Worm (Caenorhabditis elegans) whole organism, L2 larva: ENCODE data around the gene C34D10.5.

ENCODE experiments used
- F13H6.1 ChIP-seq: sonication (generic microtip); optimal IDR thresholded peaks from 2 replicates; lab custom pipeline; 2016; ENCODE audit warnings: missing genetic modification characterization, missing compliant biosample characterization
- R02D3.7 ChIP-seq: fragments of 150-350 bp; optimal IDR thresholded peaks from 2 replicates; lab custom pipeline; 2014; ENCODE audit warnings: missing biosample characterization, missing genetic modification characterization
- Y55F3AM.14 ChIP-seq: fragments of 200-800 bp; sonication (Bioruptor generic); optimal IDR thresholded peaks from 2 replicates; lab custom pipeline; 2018; ENCODE audit warnings: mild to moderate bottlenecking, missing genetic modification characterization, missing compliant biosample characterization
- ZK546.5 ChIP-seq: sonication (generic microtip); optimal IDR thresholded peaks from 2 replicates; lab custom pipeline; 2017; ENCODE audit warnings: missing biosample characterization, missing genetic modification characterization
- alr-1 ChIP-seq: fragments of 150-350 bp; optimal IDR thresholded peaks from 2 replicates; lab custom pipeline; 2014; ENCODE audit warnings: missing biosample characterization, missing genetic modification characterization
- aly-2 ChIP-seq: fragments of 150-350 bp; optimal IDR thresholded peaks from 2 replicates; lab custom pipeline; 2014; ENCODE audit warnings: missing biosample characterization, missing genetic modification characterization
- ama-1 ChIP-seq: fragments of 150-350 bp; optimal IDR thresholded peaks from 2 replicates; lab custom pipeline; 2018; ENCODE audit warnings: inconsistent platforms
- blmp-1 ChIP-seq: sonication (generic microtip); optimal IDR thresholded peaks from 2 replicates; lab custom pipeline; 2017; ENCODE audit warnings: missing genetic modification characterization, mild to moderate bottlenecking, missing compliant biosample characterization, antibody characterized with exemption, moderate library complexity; ENCODE audit not compliant: insufficient read depth
- ceh-16 ChIP-seq: fragments of 150-350 bp; optimal IDR thresholded peaks from 2 replicates; lab custom pipeline; 2014; ENCODE audit warnings: missing biosample characterization, missing genetic modification characterization
- dmd-4 ChIP-seq: sonication (generic microtip); optimal IDR thresholded peaks from 2 replicates; lab custom pipeline; 2017; ENCODE audit warnings: missing biosample characterization, missing genetic modification characterization
- egl-27 ChIP-seq: sonication (generic microtip); optimal IDR thresholded peaks from 3 replicates; lab custom pipeline; 2017; ENCODE audit warnings: missing biosample characterization, missing genetic modification reagents, missing genetic modification characterization
- elt-1 ChIP-seq: fragments of 150-350 bp; optimal IDR thresholded peaks from 2 replicates; lab custom pipeline; 2014; ENCODE audit warnings: missing biosample characterization, missing genetic modification characterization
- elt-3 ChIP-seq: sonication (generic microtip); optimal IDR thresholded peaks from 2 replicates; lab custom pipeline; 2017; ENCODE audit warnings: missing biosample characterization, missing genetic modification characterization
- fos-1 ChIP-seq: fragments of 150-350 bp; optimal IDR thresholded peaks from 2 replicates; lab custom pipeline; 2014; ENCODE audit warnings: missing biosample characterization, missing genetic modification characterization
- gmeb-1 ChIP-seq: fragments of 150-350 bp; optimal IDR thresholded peaks from 2 replicates; lab custom pipeline; 2014; ENCODE audit warnings: missing biosample characterization, missing genetic modification characterization
- lin-39 ChIP-seq: fragments of 150-350 bp; optimal IDR thresholded peaks from 2 replicates; lab custom pipeline; 2014; ENCODE audit warnings: missing biosample characterization, missing genetic modification reagents, missing genetic modification characterization
- lsy-2 ChIP-seq, 2 experiments: fragments of 150-350 bp in 1 of 2; sonication (generic microtip) in 1 of 2; optimal IDR thresholded peaks; 2 replicates each; lab custom pipeline; 2014 to 2017; ENCODE audit warnings: missing biosample characterization in 2 of 2, missing genetic modification characterization in 2 of 2
- mab-5 ChIP-seq: fragments of 150-350 bp; optimal IDR thresholded peaks from 2 replicates; lab custom pipeline; 2014; ENCODE audit warnings: missing biosample characterization, missing genetic modification characterization
- mbf-1 ChIP-seq: sonication (generic microtip); optimal IDR thresholded peaks from 2 replicates; lab custom pipeline; 2017; ENCODE audit warnings: missing biosample characterization, missing genetic modification characterization
- mdl-1 ChIP-seq, 2 experiments: fragments of 150-350 bp in 1 of 2; sonication (generic microtip) in 1 of 2; optimal IDR thresholded peaks; 2 replicates each; lab custom pipeline; 2017; ENCODE audit warnings: missing biosample characterization in 2 of 2, missing genetic modification characterization in 2 of 2
- nhr-10 ChIP-seq: sonication (generic microtip); optimal IDR thresholded peaks from 2 replicates; lab custom pipeline; 2017; ENCODE audit warnings: missing biosample characterization, missing genetic modification characterization
- nhr-11 ChIP-seq: fragments of 150-350 bp; optimal IDR thresholded peaks from 2 replicates; lab custom pipeline; 2014; ENCODE audit warnings: missing biosample characterization, missing genetic modification characterization
- nhr-12 ChIP-seq: fragments of 150-350 bp; optimal IDR thresholded peaks from 2 replicates; lab custom pipeline; 2014; ENCODE audit warnings: missing biosample characterization, missing genetic modification characterization
- nhr-129 ChIP-seq: fragments of 150-350 bp; optimal IDR thresholded peaks from 2 replicates; lab custom pipeline; 2014; ENCODE audit warnings: missing biosample characterization, missing genetic modification characterization
- nhr-21 ChIP-seq: fragments of 150-350 bp; optimal IDR thresholded peaks from 2 replicates; lab custom pipeline; 2014; ENCODE audit warnings: missing biosample characterization, missing genetic modification characterization
- nhr-23 ChIP-seq: fragments of 150-350 bp; optimal IDR thresholded peaks from 2 replicates; lab custom pipeline; 2014; ENCODE audit warnings: missing biosample characterization, missing genetic modification reagents, missing genetic modification characterization
- nhr-25 ChIP-seq: fragments of 150-350 bp; sonication (generic microtip); optimal IDR thresholded peaks from 3 replicates; lab custom pipeline; 2014; ENCODE audit warnings: missing biosample characterization, missing genetic modification characterization
- peb-1 ChIP-seq: fragments of 150-350 bp; optimal IDR thresholded peaks from 2 replicates; lab custom pipeline; 2014; ENCODE audit warnings: missing biosample characterization, missing genetic modification characterization
- sem-4 ChIP-seq: fragments of 150-350 bp; optimal IDR thresholded peaks from 2 replicates; lab custom pipeline; 2014; ENCODE audit warnings: missing biosample characterization, missing genetic modification reagents, missing genetic modification characterization
- skn-1 ChIP-seq: sonication (generic microtip); optimal IDR thresholded peaks from 2 replicates; lab custom pipeline; 2017; ENCODE audit warnings: missing biosample characterization, missing genetic modification characterization
- sma-3 ChIP-seq: sonication (generic microtip); optimal IDR thresholded peaks from 2 replicates; lab custom pipeline; 2016; ENCODE audit warnings: missing genetic modification reagents, missing genetic modification characterization, missing compliant biosample characterization
- sma-9 ChIP-seq, 2 experiments: fragments of 150-350 bp in 1 of 2; sonication (generic microtip) in 1 of 2; optimal IDR thresholded peaks; 2 replicates each; lab custom pipeline; 2014 to 2016; ENCODE audit warnings: missing genetic modification characterization in 2 of 2, mild to moderate bottlenecking in 1 of 2, missing biosample characterization in 1 of 2, missing compliant biosample characterization in 1 of 2, missing genetic modification reagents in 1 of 2, moderate library complexity in 1 of 2
- unc-55 ChIP-seq: fragments of 150-350 bp; sonication (generic microtip); optimal IDR thresholded peaks from 3 replicates; lab custom pipeline; 2014; ENCODE audit warnings: missing biosample characterization, missing genetic modification reagents, missing genetic modification characterization
- unc-62 ChIP-seq: fragments of 150-350 bp; optimal IDR thresholded peaks from 2 replicates; lab custom pipeline; 2014; ENCODE audit warnings: missing biosample characterization, missing genetic modification reagents, missing genetic modification characterization
- zag-1 ChIP-seq: fragments of 150-350 bp; optimal IDR thresholded peaks from 2 replicates; lab custom pipeline; 2014; ENCODE audit warnings: missing biosample characterization, missing genetic modification characterization
- ztf-1 ChIP-seq: fragments of 200-800 bp; sonication (Bioruptor generic); conservative IDR thresholded peaks from 2 replicates; pipeline ENCODE4 v1.3.6; 2022; ENCODE audit warnings: missing genetic modification characterization, missing compliant biosample characterization
- ztf-4 ChIP-seq: fragments of 150-350 bp; optimal IDR thresholded peaks from 2 replicates; lab custom pipeline; 2014; ENCODE audit warnings: missing biosample characterization, missing genetic modification characterization

The C34D10.5 gene

DNA sequence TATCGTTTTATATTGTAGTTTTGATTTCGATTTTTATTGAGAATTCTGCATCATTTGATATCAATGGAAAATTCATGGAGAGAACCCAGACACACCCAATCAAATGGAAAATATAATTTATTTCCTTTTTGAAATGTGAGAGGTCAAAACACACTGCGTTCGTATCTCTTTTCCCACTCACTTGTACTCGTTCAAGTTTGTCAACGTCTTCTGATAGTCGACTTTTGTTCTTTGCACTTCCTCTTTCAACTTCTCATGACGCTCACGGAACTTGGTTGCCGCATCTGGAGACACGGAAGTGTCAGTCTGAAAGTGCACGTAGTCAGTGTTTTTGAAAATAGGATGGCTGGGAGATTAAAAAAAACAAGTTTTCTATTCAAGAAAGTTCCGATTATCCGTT, 27.5 kb upstream of the C34D10.5 start:
- TF ChIP-seq sem-4 (tag; lab: Kevin White, UChicago) = peak; percentile 31
- no peak for TF ChIP-seq nhr-10 (tag; lab: Kevin White, UChicago)
- peak; percentile 53 for TF ChIP-seq sma-3
- no peak for TF ChIP-seq ama-1 (lab: Kevin White, UChicago)
- no peak for TF ChIP-seq dmd-4 (tag; lab: Kevin White, UChicago)
- TF ChIP-seq unc-55 (GFP tag; lab: Kevin White, UChicago) = no peak
- TF ChIP-seq ceh-16 (tag; lab: Kevin White, UChicago) = no peak
- no peak for TF ChIP-seq fos-1 (tag; lab: Kevin White, UChicago)
- TF ChIP-seq nhr-129 = no peak
- TF ChIP-seq egl-27 (tag; lab: Kevin White, UChicago) = peak; percentile 81
- TF ChIP-seq sma-9 (GFP tag; optimal IDR thresholded peaks at IDR 0.05; lab: Kevin White, UChicago) = peak; percentile 23
- TF ChIP-seq sma-9 (tag; optimal IDR thresholded peaks at IDR 0.05; lab: Kevin White, UChicago) = no peak
- TF ChIP-seq Y55F3AM.14 (GFP tag; lab: Kevin White, UChicago) = no peak
- TF ChIP-seq F13H6.1 = no peak
- no peak for TF ChIP-seq lsy-2 (tag; optimal IDR thresholded peaks at IDR 0.05; lab: Kevin White, UChicago)
- no peak for TF ChIP-seq elt-3 (tag; lab: Kevin White, UChicago)
- TF ChIP-seq zag-1 (tag; lab: Kevin White, UChicago) = no peak
- peak; percentile 85 for TF ChIP-seq blmp-1 (tag; lab: Kevin White, UChicago)
- TF ChIP-seq aly-2 (tag; lab: Kevin White, UChicago) = no peak
- TF ChIP-seq nhr-21 = peak; percentile 39

DNA sequence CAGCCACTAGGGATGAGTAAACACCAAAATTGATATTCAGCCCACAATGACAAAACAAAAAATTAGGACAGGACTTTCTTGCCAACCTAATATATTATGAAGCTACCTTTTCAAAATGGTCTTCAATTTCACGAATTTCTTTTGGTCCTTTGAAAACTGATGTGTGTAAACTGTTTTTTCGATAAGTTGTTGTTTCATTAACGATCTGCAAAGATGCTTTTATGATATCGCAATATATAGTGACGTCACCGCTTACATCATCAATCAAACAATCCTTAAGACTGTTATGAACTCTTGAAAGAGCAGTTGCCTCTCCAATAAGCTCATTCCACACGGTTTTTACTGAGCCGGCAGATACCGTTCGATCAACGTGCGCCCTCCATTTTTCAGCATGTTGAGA, 25.7 kb upstream of the C34D10.5 start:
- no peak for TF ChIP-seq lin-39 (tag; lab: Kevin White, UChicago)
- no peak for TF ChIP-seq alr-1 (tag; lab: Kevin White, UChicago)
- no peak for TF ChIP-seq elt-3 (tag; lab: Kevin White, UChicago)
- no peak for TF ChIP-seq elt-1
- no peak for TF ChIP-seq ztf-4 (tag; lab: Kevin White, UChicago)
- no peak for TF ChIP-seq unc-62 (GFP tag; lab: Kevin White, UChicago)
- TF ChIP-seq nhr-11 (tag; lab: Kevin White, UChicago) = no peak
- TF ChIP-seq skn-1 (tag; lab: Kevin White, UChicago) = no peak

DNA sequence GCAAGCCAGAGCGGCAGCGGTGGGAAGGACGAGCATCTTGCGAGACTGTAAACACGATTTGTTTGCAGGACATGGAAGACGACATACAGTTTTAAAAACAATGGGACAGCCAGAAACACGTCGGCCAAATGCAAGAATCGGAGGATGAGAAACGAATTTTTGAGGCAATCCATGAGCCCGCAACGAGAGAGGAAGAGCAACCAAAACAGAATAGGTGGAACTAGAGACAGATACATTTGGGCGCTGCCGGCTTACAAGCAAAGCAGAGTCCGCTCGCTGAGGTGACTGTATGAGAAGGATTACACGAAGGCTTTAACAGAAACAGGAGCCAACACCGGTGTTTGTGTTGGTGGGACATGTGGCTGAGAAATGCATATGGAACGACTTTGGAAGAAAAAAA, 23.3 kb upstream of the C34D10.5 start:
- TF ChIP-seq nhr-10 (tag; lab: Kevin White, UChicago) = no peak
- no peak for TF ChIP-seq mbf-1 (tag; lab: Kevin White, UChicago)
- no peak for TF ChIP-seq ama-1 (lab: Kevin White, UChicago)
- no peak for TF ChIP-seq mab-5 (tag; lab: Kevin White, UChicago)

DNA sequence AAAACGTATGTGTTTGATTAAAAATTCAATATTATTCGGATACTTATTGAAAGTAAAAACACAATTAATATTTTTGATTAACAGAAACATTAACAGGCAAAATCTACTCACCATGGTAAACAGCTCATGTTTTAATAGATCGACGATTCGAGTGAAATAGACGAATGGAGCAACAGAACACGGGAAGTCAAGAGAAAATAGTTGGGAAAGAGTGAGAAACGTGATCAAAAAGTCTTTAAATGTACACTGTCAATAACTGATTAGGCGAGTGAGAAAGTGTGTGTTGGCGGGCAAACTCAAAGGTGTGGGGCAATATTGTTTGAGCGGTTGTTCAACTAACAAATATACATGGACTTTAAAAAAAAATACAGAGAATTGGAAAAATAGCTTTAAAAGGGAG, 19.9 kb upstream of the C34D10.5 start, which contains the start of gene sdpn-1:
TSS of gene sdpn-1 (minus strand) at position 262 of the 400 bp plus-strand sequence.
- TF ChIP-seq ztf-4 (tag; lab: Kevin White, UChicago) (no peak), fos-1 (tag; lab: Kevin White, UChicago) (peak; percentile 54)

DNA sequence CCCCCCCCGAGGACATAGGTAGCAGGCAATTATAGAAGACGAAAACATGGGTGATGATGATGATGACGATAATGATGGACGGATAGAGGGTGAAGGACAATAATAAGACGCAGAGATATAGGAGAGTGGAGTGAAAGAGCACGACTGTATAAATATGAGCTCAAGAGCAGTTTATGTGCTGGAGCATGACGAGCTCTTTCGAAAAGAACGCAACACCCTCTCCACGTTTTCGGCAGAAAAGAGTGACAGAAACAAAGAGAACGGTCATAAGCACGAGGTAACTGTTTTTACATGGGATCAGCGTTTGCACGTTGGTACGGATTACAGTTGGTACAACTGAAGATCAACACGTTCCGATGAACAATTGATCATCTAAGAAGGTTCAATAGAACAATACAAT, 18.9 kb upstream of the C34D10.5 start:
- TF ChIP-seq nhr-25 (tag; lab: Kevin White, UChicago) (no peak), ztf-4 (tag; lab: Kevin White, UChicago) (no peak), Y55F3AM.14 (GFP tag; lab: Kevin White, UChicago) (no peak), nhr-129 (no peak), nhr-23 (tag; lab: Kevin White, UChicago) (no peak), alr-1 (tag; lab: Kevin White, UChicago) (no peak), gmeb-1 (tag; lab: Kevin White, UChicago) (no peak), unc-55 (GFP tag; lab: Kevin White, UChicago) (no peak), ZK546.5 (tag; lab: Kevin White, UChicago) (no peak), sem-4 (tag; lab: Kevin White, UChicago) (no peak), dmd-4 (tag; lab: Kevin White, UChicago) (no peak), R02D3.7 (tag; lab: Kevin White, UChicago) (no peak), ceh-16 (tag; lab: Kevin White, UChicago) (no peak), nhr-12 (tag; lab: Kevin White, UChicago) (no peak), mab-5 (tag; lab: Kevin White, UChicago) (no peak), mdl-1 (tag; optimal IDR thresholded peaks at IDR 0.05; lab: Kevin White, UChicago) (no peak), peb-1 (tag; lab: Kevin White, UChicago) (no peak), mbf-1 (tag; lab: Kevin White, UChicago) (no peak), unc-62 (GFP tag; lab: Kevin White, UChicago) (no peak), ztf-1 (no peak)
